Worm (Caenorhabditis elegans) whole organism, mixed stage, embryonic: ENCODE data around the gene nac-1.

Source experiments
- M03D4.4 ChIP-seq: sonication (generic microtip); optimal IDR thresholded peaks from 2 replicates; lab custom pipeline; 2017; ENCODE audit warnings: mild to moderate bottlenecking, missing genetic modification characterization, missing compliant biosample characterization
- bed-3 ChIP-seq: fragments of 200-800 bp; sonication (Bioruptor generic); optimal IDR thresholded peaks from 3 replicates; lab custom pipeline; 2018; ENCODE audit warnings: mild to moderate bottlenecking, missing genetic modification characterization, moderate library complexity, missing compliant biosample characterization
- blmp-1 ChIP-seq: fragments of 150-350 bp; optimal IDR thresholded peaks from 2 replicates; lab custom pipeline; 2014; ENCODE audit warnings: missing biosample characterization, missing genetic modification characterization
- ceh-39 ChIP-seq: fragments of 150-350 bp; optimal IDR thresholded peaks from 2 replicates; lab custom pipeline; 2014; ENCODE audit warnings: missing biosample characterization, missing genetic modification characterization
- ceh-43 ChIP-seq: fragments of 200-800 bp; sonication (Bioruptor generic); optimal IDR thresholded peaks from 2 replicates; lab custom pipeline; 2018; ENCODE audit warnings: mild to moderate bottlenecking, missing genetic modification characterization, moderate library complexity, missing compliant biosample characterization
- ceh-83 ChIP-seq: fragments of 200-800 bp; sonication (Bioruptor generic); optimal IDR thresholded peaks from 2 replicates; lab custom pipeline; 2018; ENCODE audit warnings: mild to moderate bottlenecking, missing genetic modification characterization, missing compliant biosample characterization
- ces-1 ChIP-seq: fragments of 150-350 bp; optimal IDR thresholded peaks from 2 replicates; lab custom pipeline; 2014; ENCODE audit warnings: missing biosample characterization, missing genetic modification reagents, missing genetic modification characterization
- cnd-1 ChIP-seq: fragments of 200-800 bp; sonication (Bioruptor generic); optimal IDR thresholded peaks from 2 replicates; lab custom pipeline; 2018; ENCODE audit warnings: mild to moderate bottlenecking, missing genetic modification characterization, missing compliant biosample characterization
- drap-1 ChIP-seq: fragments of 200-800 bp; sonication (Bioruptor generic); optimal IDR thresholded peaks from 3 replicates; lab custom pipeline; 2018; ENCODE audit warnings: mild to moderate bottlenecking, missing genetic modification characterization, missing compliant biosample characterization
- elt-1 ChIP-seq: sonication (generic microtip); optimal IDR thresholded peaks from 2 replicates; lab custom pipeline; 2017; ENCODE audit warnings: missing genetic modification characterization, mild to moderate bottlenecking, missing compliant biosample characterization, antibody characterized with exemption, moderate library complexity, borderline replicate concordance; ENCODE audit not compliant: insufficient read depth
- elt-3 ChIP-seq: fragments of 150-350 bp; optimal IDR thresholded peaks from 2 replicates; lab custom pipeline; 2014; ENCODE audit warnings: missing biosample characterization, missing genetic modification characterization
- flh-1 ChIP-seq: fragments of 200-800 bp; sonication (Bioruptor generic); optimal IDR thresholded peaks from 2 replicates; lab custom pipeline; 2018; ENCODE audit warnings: mild to moderate bottlenecking, missing genetic modification characterization, moderate library complexity, missing compliant biosample characterization
- ham-2 ChIP-seq: fragments of 200-800 bp; sonication (Bioruptor generic); optimal IDR thresholded peaks from 2 replicates; lab custom pipeline; 2018; ENCODE audit warnings: mild to moderate bottlenecking, missing genetic modification characterization, missing compliant biosample characterization
- hlh-1 ChIP-seq: fragments of 150-350 bp; optimal IDR thresholded peaks from 2 replicates; lab custom pipeline; 2014; ENCODE audit warnings: missing biosample characterization, missing genetic modification reagents, missing genetic modification characterization
- lin-13 ChIP-seq: fragments of 150-350 bp; optimal IDR thresholded peaks from 2 replicates; lab custom pipeline; 2014; ENCODE audit warnings: missing biosample characterization, missing genetic modification characterization
- mab-5 ChIP-seq: fragments of 150-350 bp; optimal IDR thresholded peaks from 2 replicates; lab custom pipeline; 2014; ENCODE audit warnings: missing biosample characterization, missing genetic modification characterization
- mls-2 ChIP-seq: sonication (generic microtip); optimal IDR thresholded peaks from 2 replicates; lab custom pipeline; 2016; ENCODE audit warnings: mild to moderate bottlenecking, missing genetic modification characterization, moderate library complexity, missing compliant biosample characterization
- nhr-12 ChIP-seq: fragments of 150-350 bp; optimal IDR thresholded peaks from 2 replicates; lab custom pipeline; 2014; ENCODE audit warnings: missing biosample characterization, missing genetic modification characterization
- nhr-2 ChIP-seq: fragments of 150-350 bp; optimal IDR thresholded peaks from 2 replicates; lab custom pipeline; 2014; ENCODE audit warnings: missing biosample characterization, missing genetic modification characterization
- nhr-237 ChIP-seq: fragments of 150-350 bp; optimal IDR thresholded peaks from 2 replicates; lab custom pipeline; 2014; ENCODE audit warnings: missing biosample characterization, missing genetic modification characterization
- nhr-28 ChIP-seq: fragments of 150-350 bp; optimal IDR thresholded peaks from 2 replicates; lab custom pipeline; 2014; ENCODE audit warnings: missing biosample characterization, missing genetic modification characterization
- pha-4 ChIP-seq: fragments of 150-350 bp; optimal IDR thresholded peaks from 2 replicates; lab custom pipeline; 2018; ENCODE audit warnings: missing biosample characterization, missing genetic modification reagents, missing genetic modification characterization
- sem-2 ChIP-seq: fragments of 200-800 bp; sonication (Bioruptor generic); optimal IDR thresholded peaks from 2 replicates; lab custom pipeline; 2018; ENCODE audit warnings: mild to moderate bottlenecking, missing genetic modification characterization, missing compliant biosample characterization
- snpc-4 ChIP-seq: fragments of 150-350 bp; optimal IDR thresholded peaks from 2 replicates; lab custom pipeline; 2014; ENCODE audit warnings: missing biosample characterization, missing genetic modification characterization
- tbx-8 ChIP-seq: fragments of 200-800 bp; sonication (Bioruptor generic); optimal IDR thresholded peaks from 2 replicates; lab custom pipeline; 2018; ENCODE audit warnings: mild to moderate bottlenecking, missing genetic modification characterization, moderate library complexity, missing compliant biosample characterization
- unc-39 ChIP-seq: fragments of 150-350 bp; optimal IDR thresholded peaks from 2 replicates; lab custom pipeline; 2014; ENCODE audit warnings: missing biosample characterization, missing genetic modification characterization
- unc-62 ChIP-seq: fragments of 150-350 bp; optimal IDR thresholded peaks from 2 replicates; lab custom pipeline; 2014; ENCODE audit warnings: missing biosample characterization, missing genetic modification reagents, missing genetic modification characterization
- zip-8 ChIP-seq: fragments of 150-350 bp; optimal IDR thresholded peaks from 2 replicates; lab custom pipeline; 2014; ENCODE audit warnings: missing biosample characterization, missing genetic modification characterization
- ztf-11 ChIP-seq: fragments of 150-350 bp; optimal IDR thresholded peaks from 2 replicates; lab custom pipeline; 2014; ENCODE audit warnings: missing biosample characterization, missing genetic modification characterization

The nac-1 gene

DNA sequence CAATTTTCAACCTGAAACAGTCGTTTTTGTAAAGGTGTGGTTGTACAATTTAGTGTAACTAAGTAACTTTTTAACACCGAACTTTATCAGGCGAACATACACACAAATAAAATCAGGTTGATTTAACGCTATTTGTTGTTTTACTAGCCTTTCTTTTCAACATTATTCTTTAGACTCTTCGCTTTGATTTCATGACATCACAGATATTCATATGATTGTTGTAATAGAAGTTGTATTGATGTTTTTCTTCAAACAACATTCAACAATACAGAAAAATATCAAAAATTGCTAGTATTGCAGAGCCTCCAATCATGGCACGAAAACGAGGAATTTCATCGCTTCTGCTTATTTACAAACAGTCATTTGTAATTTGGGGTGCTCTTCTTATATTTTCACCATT is at the start of gene nac-1:
TSS of gene nac-1 (plus strand) at position 301 of the 400 bp plus-strand sequence.
- TF ChIP-seq elt-3 (tag; lab: Kevin White, UChicago) (no peak), unc-39 (tag; lab: Kevin White, UChicago) (no peak), nhr-28 (tag; lab: Kevin White, UChicago) (no peak), ces-1 (GFP tag; lab: Kevin White, UChicago) (no peak), hlh-1 (tag; lab: Kevin White, UChicago) (no peak), ceh-83 (GFP tag; lab: Kevin White, UChicago) (no peak), elt-1 (tag; lab: Kevin White, UChicago) (no peak), nhr-237 (tag; lab: Kevin White, UChicago) (no peak), drap-1 (no peak), nhr-12 (tag; lab: Kevin White, UChicago) (no peak), nhr-2 (tag; lab: Kevin White, UChicago) (no peak), cnd-1 (tag; lab: Kevin White, UChicago) (no peak), sem-2 (GFP tag; lab: Kevin White, UChicago) (no peak), ham-2 (GFP tag; lab: Kevin White, UChicago) (no peak)

DNA sequence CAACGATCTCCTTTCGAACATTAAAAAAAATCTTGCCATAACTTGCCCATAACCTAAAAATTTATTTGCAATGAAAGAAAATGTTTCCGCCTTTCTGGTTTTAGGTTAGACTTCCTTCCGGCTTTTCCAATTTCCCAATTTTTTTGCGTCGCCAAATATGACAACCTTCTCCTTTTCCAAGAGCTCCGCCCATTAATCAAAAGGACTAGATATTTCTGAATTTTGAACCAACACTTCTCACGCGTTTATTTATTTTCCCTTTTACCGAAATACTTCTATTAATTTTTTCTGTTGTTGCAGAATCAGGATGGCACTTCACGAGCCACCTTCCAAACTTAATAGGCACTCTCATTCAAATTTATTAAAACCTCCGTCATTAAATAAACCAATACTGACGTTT is 49.3 kb upstream of the nac-1 start, which contains the start of gene egrh-1:
TSS of gene egrh-1 (plus strand) at position 301 of the 400 bp plus-strand sequence.
- TF ChIP-seq drap-1 (no peak), tbx-8 (GFP tag; lab: Kevin White, UChicago) (no peak), nhr-12 (tag; lab: Kevin White, UChicago) (no peak), snpc-4 (tag; lab: Kevin White, UChicago) (no peak), mls-2 (tag; lab: Kevin White, UChicago) (no peak), bed-3 (GFP tag; lab: Kevin White, UChicago) (no peak), blmp-1 (tag; lab: Kevin White, UChicago) (no peak), zip-8 (tag; lab: Kevin White, UChicago) (no peak), elt-1 (tag; lab: Kevin White, UChicago) (no peak), cnd-1 (tag; lab: Kevin White, UChicago) (no peak), ceh-39 (tag; lab: Kevin White, UChicago) (no peak), ceh-43 (GFP tag; lab: Kevin White, UChicago) (no peak), lin-13 (tag; lab: Kevin White, UChicago) (no peak), M03D4.4 (tag; lab: Kevin White, UChicago) (no peak)
- TF ChIP-seq, all 35 proteins: peak for 0

DNA sequence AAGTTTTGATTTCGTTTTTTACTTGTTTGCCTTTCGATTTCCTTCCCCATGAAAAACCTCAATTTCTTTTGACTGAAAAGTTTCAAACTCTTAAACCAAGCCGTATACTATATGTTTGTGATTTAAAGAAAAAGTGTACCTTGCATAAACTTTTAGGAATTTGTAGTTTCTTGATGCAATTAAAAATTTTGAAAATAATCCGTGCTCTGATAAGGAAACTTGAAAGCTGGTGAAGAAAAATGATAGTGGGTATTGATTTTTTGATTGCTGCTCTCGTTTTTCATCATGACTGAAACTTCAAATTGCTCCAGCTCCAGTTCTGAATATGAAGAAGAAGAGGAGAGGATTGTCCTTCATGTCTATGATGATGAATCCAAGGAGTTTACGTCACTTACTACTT is 45.9 kb upstream of the nac-1 start, which contains the start of gene acd-3:
TSS of gene acd-3 (plus strand) at position 222 of the 400 bp plus-strand sequence.
- TF ChIP-seq ztf-11 (tag; lab: Kevin White, UChicago) (no peak), zip-8 (tag; lab: Kevin White, UChicago) (no peak), snpc-4 (tag; lab: Kevin White, UChicago) (no peak), nhr-28 (tag; lab: Kevin White, UChicago) (no peak), ceh-83 (GFP tag; lab: Kevin White, UChicago) (no peak), unc-62 (no peak), ham-2 (GFP tag; lab: Kevin White, UChicago) (no peak), nhr-237 (tag; lab: Kevin White, UChicago) (no peak), pha-4 (tag; lab: Kevin White, UChicago) (no peak), drap-1 (no peak), bed-3 (GFP tag; lab: Kevin White, UChicago) (no peak), sem-2 (GFP tag; lab: Kevin White, UChicago) (no peak), unc-39 (tag; lab: Kevin White, UChicago) (no peak), flh-1 (GFP tag; lab: Kevin White, UChicago) (no peak), hlh-1 (tag; lab: Kevin White, UChicago) (no peak), elt-3 (tag; lab: Kevin White, UChicago) (no peak)

DNA sequence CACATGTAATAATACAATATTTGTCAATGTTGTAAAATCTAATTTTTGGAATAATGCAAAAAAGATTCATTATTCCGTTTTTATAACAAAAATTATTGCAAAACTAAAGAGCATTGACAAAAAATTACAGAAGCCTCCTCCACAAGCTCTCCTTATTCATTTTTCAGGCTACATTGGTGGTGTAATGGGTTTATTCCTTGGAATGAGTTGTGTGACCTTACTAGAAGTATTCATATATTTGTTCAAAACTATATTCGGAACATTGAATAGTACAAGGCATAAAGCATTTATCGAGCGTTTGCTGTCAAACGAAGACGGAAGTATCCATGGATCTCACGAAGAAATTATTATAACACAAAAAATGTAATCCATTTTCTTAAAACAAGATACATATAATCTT is 43.0 kb upstream of the nac-1 start:
- TF ChIP-seq ceh-39 (tag; lab: Kevin White, UChicago) (no peak), mls-2 (tag; lab: Kevin White, UChicago) (no peak), ceh-43 (GFP tag; lab: Kevin White, UChicago) (no peak), snpc-4 (tag; lab: Kevin White, UChicago) (no peak), hlh-1 (tag; lab: Kevin White, UChicago) (no peak), nhr-12 (tag; lab: Kevin White, UChicago) (no peak), mab-5 (no peak), nhr-237 (tag; lab: Kevin White, UChicago) (no peak), nhr-2 (tag; lab: Kevin White, UChicago) (no peak)
- TF ChIP-seq, all 35 proteins: peak for 0
